Fruit fly (Drosophila melanogaster) whole organism, embryonic: ENCODE data around the gene Sfp78E.

Experiments used
- CG12299 ChIP-seq: fragments of 200-800 bp; sonication (Bioruptor generic); optimal IDR thresholded peaks from 2 replicates; lab custom pipeline; 2018; ENCODE audit warnings: missing biosample characterization, mild to moderate bottlenecking, missing genetic modification characterization
- CG8944 ChIP-seq: fragments of 200-800 bp; sonication (Bioruptor generic); optimal IDR thresholded peaks from 3 replicates; lab custom pipeline; 2016; ENCODE audit warnings: missing biosample characterization, missing genetic modification characterization
- Doc2 ChIP-seq: fragments of 200-800 bp; sonication (Bioruptor generic); IDR thresholded peaks from 2 replicates; pipeline ENCODE4 v1.3.6; 2022; ENCODE audit warnings: missing biosample characterization, missing genetic modification characterization
- dimm ChIP-seq: fragments of 200-800 bp; sonication (Bioruptor generic); IDR thresholded peaks from 2 replicates; pipeline ENCODE4 v1.3.6; 2022; ENCODE audit warnings: missing biosample characterization, missing genetic modification characterization

DNA sequence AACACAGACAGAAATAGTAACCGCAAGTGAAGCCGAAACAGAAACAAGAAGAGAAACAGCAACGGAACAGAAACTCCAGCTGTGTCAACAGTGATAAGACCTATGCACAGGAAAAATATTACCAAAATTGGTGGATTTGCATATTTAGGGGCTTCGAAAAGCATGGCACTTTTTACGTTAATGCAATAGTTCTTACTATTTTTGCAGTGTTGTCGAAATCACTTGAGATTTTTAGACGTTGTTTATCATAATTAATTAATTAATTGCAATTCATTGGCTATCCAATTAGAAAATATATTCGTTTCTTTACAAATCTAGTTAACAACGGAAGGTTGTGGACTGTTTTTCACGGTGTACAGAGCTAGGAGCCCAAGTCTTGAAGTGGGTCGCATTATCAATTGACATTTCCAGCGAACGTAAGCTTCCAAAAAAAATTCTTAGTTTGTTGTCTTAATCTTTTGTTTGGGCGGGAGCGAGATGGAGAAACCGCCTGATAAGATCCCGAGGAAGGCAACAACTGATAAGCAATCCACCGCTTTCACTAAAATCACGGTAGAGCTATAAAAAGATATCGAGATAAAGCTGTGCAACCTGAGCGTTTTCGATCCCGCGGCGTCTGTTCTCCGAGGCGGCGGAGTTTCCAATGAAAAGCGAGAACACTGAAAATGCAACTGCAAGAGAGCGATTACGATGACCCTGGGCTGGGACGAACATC, 43.3 kb upstream of the Sfp78E start:
- no peak for TF ChIP-seq CG12299
- TF ChIP-seq CG8944 (GFP tag; lab: Kevin White, UChicago) = no peak
- no peak for TF ChIP-seq Doc2 (GFP tag; lab: Robert Waterston, UW)
- no peak for TF ChIP-seq dimm (GFP tag; lab: Robert Waterston, UW)
